Worm (Caenorhabditis elegans) whole organism, L4 larva: ENCODE results near the gene W07G4.5.

Experiments
- D1046.2 ChIP-seq: fragments of 200-800 bp; sonication (Bioruptor generic); IDR thresholded peaks from 2 replicates; pipeline ENCODE4 v1.3.6; 2022; ENCODE audit warnings: missing genetic modification characterization, missing compliant biosample characterization
- F10B5.3 ChIP-seq: sonication (generic microtip); optimal IDR thresholded peaks from 2 replicates; lab custom pipeline; 2016; ENCODE audit warnings: mild to moderate bottlenecking, missing genetic modification characterization, missing compliant biosample characterization
- F37D6.2 ChIP-seq: sonication (generic microtip); optimal IDR thresholded peaks from 2 replicates; lab custom pipeline; 2016; ENCODE audit warnings: mild to moderate bottlenecking, missing genetic modification characterization, missing compliant biosample characterization
- F44E2.7 ChIP-seq: fragments of 200-800 bp; sonication (Bioruptor generic); IDR thresholded peaks from 2 replicates; pipeline ENCODE4 v2.1.2; 2022; ENCODE audit warnings: missing genetic modification characterization, missing compliant biosample characterization
- F49E8.2 ChIP-seq: sonication (generic microtip); optimal IDR thresholded peaks from 2 replicates; lab custom pipeline; 2016; ENCODE audit warnings: missing compliant biosample characterization, mild to moderate bottlenecking, missing genetic modification characterization, borderline replicate concordance
- T26A8.4 ChIP-seq: fragments of 200-800 bp; sonication (Bioruptor generic); IDR thresholded peaks from 2 replicates; pipeline ENCODE4 v1.3.6; 2022; ENCODE audit warnings: missing genetic modification characterization, missing compliant biosample characterization
- Y105C5A.15 ChIP-seq: fragments of 200-800 bp; sonication (Bioruptor generic); IDR thresholded peaks from 2 replicates; pipeline ENCODE4 v1.3.6; 2022; ENCODE audit warnings: missing genetic modification characterization, missing compliant biosample characterization
- Y5F2A.4 ChIP-seq: fragments of 200-800 bp; sonication (Bioruptor generic); optimal IDR thresholded peaks from 2 replicates; lab custom pipeline; 2018; ENCODE audit warnings: mild to moderate bottlenecking, missing genetic modification characterization, missing compliant biosample characterization
- Y75B8A.6 ChIP-seq: fragments of 200-800 bp; sonication (Bioruptor generic); IDR thresholded peaks from 2 replicates; pipeline ENCODE4 v1.3.6; 2022; ENCODE audit warnings: missing genetic modification reagents, missing genetic modification characterization, missing compliant biosample characterization
- aha-1 ChIP-seq: fragments of 150-350 bp; peaks from one replicate; lab custom pipeline; 2014; ENCODE audit warnings: missing biosample characterization, missing genetic modification characterization
- aly-2 ChIP-seq: sonication (generic microtip); optimal IDR thresholded peaks from 2 replicates; lab custom pipeline; 2018; ENCODE audit warnings: missing biosample characterization, missing genetic modification characterization
- attf-4 ChIP-seq: sonication (generic microtip); optimal IDR thresholded peaks from 3 replicates; lab custom pipeline; 2017; ENCODE audit warnings: missing biosample characterization, missing genetic modification characterization
- ceh-28 ChIP-seq: fragments of 150-350 bp; optimal IDR thresholded peaks from 2 replicates; lab custom pipeline; 2014; ENCODE audit warnings: missing biosample characterization, missing genetic modification reagents, missing genetic modification characterization
- ces-1 ChIP-seq: fragments of 150-350 bp; sonication (generic microtip); optimal IDR thresholded peaks from 4 replicates; lab custom pipeline; 2014; ENCODE audit warnings: missing biosample characterization, missing genetic modification reagents, missing genetic modification characterization
- cey-2 ChIP-seq: sonication (generic microtip); optimal IDR thresholded peaks from 3 replicates; lab custom pipeline; 2017; ENCODE audit warnings: missing genetic modification characterization, mild to moderate bottlenecking, missing compliant biosample characterization, antibody characterized with exemption, borderline replicate concordance; ENCODE audit not compliant: insufficient read depth
- ctbp-1 ChIP-seq: fragments of 200-800 bp; sonication (Bioruptor generic); IDR thresholded peaks from 2 replicates; pipeline ENCODE4 v1.3.6; 2022; ENCODE audit warnings: missing genetic modification reagents, missing genetic modification characterization, missing compliant biosample characterization
- daf-12 ChIP-seq: fragments of 150-350 bp; optimal IDR thresholded peaks from 2 replicates; lab custom pipeline; 2014; ENCODE audit warnings: missing biosample characterization, missing genetic modification reagents, missing genetic modification characterization
- daf-16 ChIP-seq, 3 experiments: sonication (generic microtip); optimal IDR thresholded peaks; 2 replicates each; lab custom pipeline; 2016 to 2017; ENCODE audit warnings: missing genetic modification characterization in 3 of 3, missing genetic modification reagents in 3 of 3, mild to moderate bottlenecking in 2 of 3, missing compliant biosample characterization in 2 of 3, missing biosample characterization in 1 of 3, moderate library complexity in 1 of 3
- daf-19 ChIP-seq: fragments of 200-800 bp; sonication (Bioruptor generic); conservative IDR thresholded peaks from 2 replicates; pipeline ENCODE4 v1.3.6; 2022; ENCODE audit warnings: missing genetic modification characterization, missing compliant biosample characterization
- daf-8 ChIP-seq: fragments of 200-800 bp; sonication (Bioruptor generic); IDR thresholded peaks from 2 replicates; pipeline ENCODE4 v1.3.6; 2022; ENCODE audit warnings: missing genetic modification characterization, missing compliant biosample characterization
- dmd-6 ChIP-seq: fragments of 200-800 bp; sonication (Bioruptor generic); IDR thresholded peaks from 2 replicates; pipeline ENCODE4 v1.3.6; 2022; ENCODE audit warnings: missing genetic modification reagents, missing genetic modification characterization, missing compliant biosample characterization
- dmd-8 ChIP-seq: fragments of 200-800 bp; sonication (Bioruptor generic); IDR thresholded peaks from 2 replicates; pipeline ENCODE4 v1.3.6; 2022; ENCODE audit warnings: missing genetic modification characterization, missing compliant biosample characterization
- duxl-1 ChIP-seq: sonication (generic microtip); optimal IDR thresholded peaks from 2 replicates; lab custom pipeline; 2016; ENCODE audit warnings: mild to moderate bottlenecking, missing genetic modification characterization, moderate library complexity, missing compliant biosample characterization; ENCODE audit not compliant: poor library complexity
- egl-27 ChIP-seq: sonication (generic microtip); optimal IDR thresholded peaks from 3 replicates; lab custom pipeline; 2017; ENCODE audit warnings: missing biosample characterization, missing genetic modification reagents, missing genetic modification characterization
- egl-43 ChIP-seq: fragments of 200-800 bp; sonication (Bioruptor generic); IDR thresholded peaks from 2 replicates; pipeline ENCODE4 v1.3.6; 2022; ENCODE audit warnings: missing genetic modification reagents, missing genetic modification characterization, missing compliant biosample characterization
- hif-1 ChIP-seq, 2 experiments: sonication (generic microtip); optimal IDR thresholded peaks; 2 replicates each; lab custom pipeline; 2016 to 2017; ENCODE audit warnings: missing compliant biosample characterization in 2 of 2, missing genetic modification characterization in 2 of 2, missing genetic modification reagents in 2 of 2, missing genotype in 2 of 2, mild to moderate bottlenecking in 1 of 2
- hlh-11 ChIP-seq: fragments of 200-800 bp; sonication (Bioruptor generic); optimal IDR thresholded peaks from 2 replicates; lab custom pipeline; 2018; ENCODE audit warnings: mild to moderate bottlenecking, missing genetic modification characterization, missing compliant biosample characterization
- hmg-1.1 ChIP-seq: fragments of 200-800 bp; sonication (Bioruptor generic); IDR thresholded peaks from 2 replicates; pipeline ENCODE4 v1.3.6; 2022; ENCODE audit warnings: missing genetic modification reagents, missing genetic modification characterization, missing compliant biosample characterization
- jun-1 ChIP-seq: fragments of 150-350 bp; optimal IDR thresholded peaks from 2 replicates; lab custom pipeline; 2014; ENCODE audit warnings: missing biosample characterization, missing genetic modification reagents, missing genetic modification characterization
- lin-15B ChIP-seq: fragments of 150-350 bp; sonication (generic microtip); optimal IDR thresholded peaks from 3 replicates; lab custom pipeline; 2014; ENCODE audit warnings: missing biosample characterization, missing genetic modification characterization
- lin-38 ChIP-seq: fragments of 200-800 bp; sonication (Bioruptor generic); IDR thresholded peaks from 2 replicates; pipeline ENCODE4 v1.3.6; 2022; ENCODE audit warnings: missing genetic modification reagents, missing genetic modification characterization, missing compliant biosample characterization
- madf-5 ChIP-seq, 2 experiments: fragments of 200-800 bp; sonication (Bioruptor generic); IDR thresholded peaks; 2 replicates each; pipeline ENCODE4 v1.3.6; 2022; ENCODE audit warnings: missing compliant biosample characterization in 2 of 2, missing genetic modification characterization in 2 of 2
- madf-9 ChIP-seq: fragments of 200-800 bp; sonication (Bioruptor generic); conservative IDR thresholded peaks from 2 replicates; pipeline ENCODE4 v1.3.6; 2022; ENCODE audit warnings: missing genetic modification reagents, missing genetic modification characterization, missing compliant biosample characterization
- mdl-1 ChIP-seq, 2 experiments: fragments of 150-350 bp in 1 of 2; sonication (generic microtip) in 1 of 2; optimal IDR thresholded peaks; 2 replicates each; lab custom pipeline; 2014 to 2017; ENCODE audit warnings: missing biosample characterization in 2 of 2, missing genetic modification characterization in 2 of 2
- mdt-29 ChIP-seq: fragments of 200-800 bp; sonication (Bioruptor generic); IDR thresholded peaks from 2 replicates; pipeline ENCODE4 v1.3.6; 2022; ENCODE audit warnings: missing genetic modification reagents, missing genetic modification characterization, missing compliant biosample characterization
- mep-1 ChIP-seq: fragments of 150-350 bp; sonication (generic microtip); optimal IDR thresholded peaks from 3 replicates; lab custom pipeline; 2014; ENCODE audit warnings: missing biosample characterization, missing genetic modification characterization
- mxl-3 ChIP-seq: fragments of 200-800 bp; sonication (Bioruptor generic); optimal IDR thresholded peaks from 2 replicates; lab custom pipeline; 2018; ENCODE audit warnings: mild to moderate bottlenecking, missing genetic modification characterization, missing compliant biosample characterization
- nhr-10 ChIP-seq: fragments of 150-350 bp; optimal IDR thresholded peaks from 2 replicates; lab custom pipeline; 2014; ENCODE audit warnings: missing biosample characterization, missing genetic modification characterization
- nhr-102 ChIP-seq: sonication (generic microtip); optimal IDR thresholded peaks from 2 replicates; lab custom pipeline; 2016; ENCODE audit warnings: mild to moderate bottlenecking, missing genetic modification characterization, moderate library complexity, missing compliant biosample characterization
- nhr-11 ChIP-seq: fragments of 150-350 bp; optimal IDR thresholded peaks from 2 replicates; lab custom pipeline; 2014; ENCODE audit warnings: missing biosample characterization, missing genetic modification characterization
- nhr-111 ChIP-seq: fragments of 200-800 bp; sonication (Bioruptor generic); optimal IDR thresholded peaks from 2 replicates; lab custom pipeline; 2018; ENCODE audit warnings: mild to moderate bottlenecking, missing genetic modification characterization, missing compliant biosample characterization
- nhr-41 ChIP-seq: fragments of 200-800 bp; sonication (Bioruptor generic); IDR thresholded peaks from 2 replicates; pipeline ENCODE4 v1.3.6; 2022; ENCODE audit warnings: missing genetic modification reagents, missing genetic modification characterization, missing compliant biosample characterization
- nhr-6 ChIP-seq: fragments of 150-350 bp; optimal IDR thresholded peaks from 2 replicates; lab custom pipeline; 2014; ENCODE audit warnings: missing biosample characterization, missing genetic modification characterization
- nhr-77 ChIP-seq: fragments of 150-350 bp; optimal IDR thresholded peaks from 2 replicates; lab custom pipeline; 2014; ENCODE audit warnings: missing biosample characterization, missing genetic modification characterization
- pqm-1 ChIP-seq: sonication (generic microtip); optimal IDR thresholded peaks from 2 replicates; lab custom pipeline; 2017; ENCODE audit warnings: missing biosample characterization, missing genetic modification characterization
- saeg-2 ChIP-seq: fragments of 200-800 bp; sonication (Bioruptor generic); IDR thresholded peaks from 2 replicates; pipeline ENCODE4 v1.3.6; 2022; ENCODE audit warnings: missing genetic modification reagents, missing genetic modification characterization, missing compliant biosample characterization
- snpc-4 ChIP-seq: fragments of 150-350 bp; optimal IDR thresholded peaks from 2 replicates; lab custom pipeline; 2014; ENCODE audit warnings: missing biosample characterization, missing genetic modification characterization
- tra-1 ChIP-seq: fragments of 200-800 bp; sonication (Bioruptor generic); IDR thresholded peaks from 2 replicates; pipeline ENCODE4 v1.3.6; 2022; ENCODE audit warnings: missing genetic modification reagents, missing genetic modification characterization, missing compliant biosample characterization
- unc-39 ChIP-seq: sonication (generic microtip); optimal IDR thresholded peaks from 2 replicates; lab custom pipeline; 2017; ENCODE audit warnings: missing biosample characterization, missing genetic modification characterization
- zfp-3 ChIP-seq: fragments of 200-800 bp; sonication (Bioruptor generic); conservative IDR thresholded peaks from 2 replicates; pipeline ENCODE4 v1.3.6; 2022; ENCODE audit warnings: missing genetic modification reagents, missing genetic modification characterization, missing compliant biosample characterization

Gene W07G4.5

DNA sequence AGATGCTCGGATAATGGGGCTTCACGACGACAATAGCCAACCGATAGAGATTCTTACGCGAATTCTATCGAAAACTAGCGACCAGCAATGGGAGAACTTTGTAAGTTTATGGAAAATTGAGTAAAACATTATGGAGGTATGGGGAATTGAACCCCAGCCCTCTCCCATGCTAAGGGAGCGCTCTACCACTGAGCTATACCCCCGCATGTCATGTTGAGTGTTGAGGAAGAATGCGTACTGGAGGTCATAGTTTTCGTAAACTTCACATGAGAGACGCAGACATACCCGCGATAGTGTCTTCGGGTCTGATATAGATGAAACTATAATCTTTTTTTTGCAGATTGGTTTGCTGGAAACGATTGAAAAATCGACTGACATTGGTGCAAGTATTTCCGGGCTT lies 44.4 kb upstream of the W07G4.5 start (continued):
- TF ChIP-seq duxl-1 (tag; lab: Kevin White, UChicago) (peak; percentile 61), pqm-1 (tag; lab: Kevin White, UChicago) (no peak), attf-4 (tag; lab: Kevin White, UChicago) (no peak), daf-16 (GFP tag; optimal IDR thresholded peaks at IDR 0.05; lab: Kevin White, UChicago) (peak; percentile 46 to 88), daf-16 (tag; optimal IDR thresholded peaks at IDR 0.05; lab: Kevin White, UChicago) (peak; percentile 65), nhr-11 (no peak), madf-9 (GFP tag; lab: Robert Waterston, UW) (peak; percentile 53; the same call in 1 of the 2 replicates), mep-1 (tag; lab: Kevin White, UChicago) (peak; percentile 85), Y75B8A.6 (GFP tag; lab: Robert Waterston, UW) (0 out of 2 replicates have a peak, but pooled peaks have one; percentile 65), F37D6.2 (tag; lab: Kevin White, UChicago) (peak; percentile 52), zfp-3 (GFP tag; lab: Robert Waterston, UW) (0 out of 2 replicates have a peak, but pooled peaks have one; percentile 39), aly-2 (tag; lab: Kevin White, UChicago) (peak; percentile 28), hlh-11 (tag; lab: Kevin White, UChicago) (peak; percentile 64), F49E8.2 (tag; lab: Kevin White, UChicago) (peak; percentile 65), nhr-41 (peak; percentile 89), dmd-8 (GFP tag; lab: Robert Waterston, UW) (peak; percentile 95), tra-1 (GFP tag; lab: Robert Waterston, UW) (peak; percentile 77), unc-39 (tag; lab: Kevin White, UChicago) (no peak), nhr-10 (no peak), hmg-1.1 (GFP tag; lab: Robert Waterston, UW) (peak; percentile 94), mxl-3 (GFP tag; lab: Kevin White, UChicago) (peak; percentile 64), egl-27 (tag; lab: Kevin White, UChicago) (peak; percentile 18), ceh-28 (tag; lab: Kevin White, UChicago) (no peak), D1046.2 (GFP tag; lab: Robert Waterston, UW) (peak; percentile 69; the same call in 1 of the 2 replicates), nhr-111 (GFP tag; lab: Kevin White, UChicago) (peak; percentile 66), T26A8.4 (GFP tag; lab: Robert Waterston, UW) (peak; percentile 88), lin-38 (GFP tag; lab: Robert Waterston, UW) (peak; percentile 84), nhr-77 (tag; lab: Kevin White, UChicago) (peak; percentile 63), daf-12 (tag; lab: Kevin White, UChicago) (no peak), hif-1 (tag; optimal IDR thresholded peaks at IDR 0.05; lab: Kevin White, UChicago) (peak in 1 of 2 experiments; percentile 58), ces-1 (no peak), daf-8 (no peak), Y105C5A.15 (GFP tag; lab: Robert Waterston, UW) (peak; percentile 85), F44E2.7 (GFP tag; lab: Robert Waterston, UW) (0 out of 2 replicates have a peak, but pooled peaks have one; percentile 61), jun-1 (tag; lab: Kevin White, UChicago) (no peak), daf-19 (peak; percentile 94), Y5F2A.4 (peak; percentile 69), cey-2 (tag; lab: Kevin White, UChicago) (no peak), aha-1 (tag; lab: Kevin White, UChicago) (peak; percentile 42), nhr-102 (tag; lab: Kevin White, UChicago) (peak; percentile 71), snpc-4 (tag; lab: Kevin White, UChicago) (no peak), mdl-1 (tag; optimal IDR thresholded peaks at IDR 0.05; lab: Kevin White, UChicago) (peak in 1 of 2 experiments; percentile 68), nhr-6 (tag; lab: Kevin White, UChicago) (peak; percentile 61), dmd-6 (GFP tag; lab: Robert Waterston, UW) (peak; percentile 65), F10B5.3 (tag; lab: Kevin White, UChicago) (peak; percentile 65), saeg-2 (GFP tag; lab: Robert Waterston, UW) (no peak), ctbp-1 (GFP tag; lab: Robert Waterston, UW) (peak; percentile 85), mdt-29 (0 out of 2 replicates have a peak, but pooled peaks have one; percentile 17), madf-5 (GFP tag; IDR thresholded peaks at IDR 0.05; lab: Robert Waterston, UW) (peak in 1 of 2 experiments; percentile 8; a peak in 1 of 4 replicates), lin-15B (tag; lab: Kevin White, UChicago) (no peak), egl-43 (GFP tag; lab: Robert Waterston, UW) (peak; percentile 93)
